Worm (Caenorhabditis elegans) whole organism, L3 larva: ENCODE results near the gene K08D10.11.

ENCODE experiments used
- eor-1 ChIP-seq, 2 experiments: fragments of 150-350 bp; optimal IDR thresholded peaks; 2 replicates each; lab custom pipeline; 2014 to 2018; ENCODE audit warnings: missing biosample characterization in 2 of 2, missing genetic modification characterization in 2 of 2
- fkh-10 ChIP-seq: sonication (generic microtip); optimal IDR thresholded peaks from 2 replicates; lab custom pipeline; 2017; ENCODE audit warnings: missing biosample characterization, missing genetic modification reagents, missing genetic modification characterization
- lin-15B ChIP-seq: fragments of 150-350 bp; optimal IDR thresholded peaks from 2 replicates; lab custom pipeline; 2014; ENCODE audit warnings: missing biosample characterization, missing genetic modification characterization
- lin-39 ChIP-seq: fragments of 150-350 bp; optimal IDR thresholded peaks from 2 replicates; lab custom pipeline; 2018; ENCODE audit warnings: missing biosample characterization, missing genetic modification reagents, missing genetic modification characterization
- nhr-25 ChIP-seq: sonication (generic microtip); optimal IDR thresholded peaks from 2 replicates; lab custom pipeline; 2017; ENCODE audit warnings: missing biosample characterization, missing genetic modification characterization
- nhr-76 ChIP-seq: fragments of 150-350 bp; sonication (generic microtip); optimal IDR thresholded peaks from 5 replicates; lab custom pipeline; 2014; ENCODE audit warnings: missing biosample characterization, missing genetic modification characterization
- pqm-1 ChIP-seq: fragments of 150-350 bp; optimal IDR thresholded peaks from 2 replicates; lab custom pipeline; 2017; ENCODE audit warnings: missing biosample characterization, missing genetic modification characterization, inconsistent platforms
- unc-62 ChIP-seq: fragments of 150-350 bp; sonication (generic microtip); optimal IDR thresholded peaks from 4 replicates; lab custom pipeline; 2014; ENCODE audit warnings: missing biosample characterization, missing genetic modification reagents, missing genetic modification characterization
- zag-1 ChIP-seq: fragments of 150-350 bp; optimal IDR thresholded peaks from 2 replicates; lab custom pipeline; 2014; ENCODE audit warnings: missing biosample characterization, missing genetic modification characterization

ce11 chrIV:4137472-4137871 is 48.5 kb downstream of the K08D10.11 start, which contains the start of gene F49F1.9:
- no peak for TF ChIP-seq nhr-25
- TF ChIP-seq unc-62 (GFP tag; lab: Kevin White, UChicago): no peak
- TF ChIP-seq pqm-1 (tag; lab: Kevin White, UChicago): no peak
- TF ChIP-seq lin-15B (tag; lab: Kevin White, UChicago): no peak
- no peak for TF ChIP-seq eor-1 (tag; optimal IDR thresholded peaks at IDR 0.05; lab: Kevin White, UChicago)
- no peak for TF ChIP-seq zag-1 (tag; lab: Kevin White, UChicago)
- TF ChIP-seq nhr-76 (tag; lab: Kevin White, UChicago): no peak
- TF ChIP-seq fkh-10 (GFP tag; lab: Kevin White, UChicago): no peak
- TF ChIP-seq lin-39 (tag; lab: Kevin White, UChicago): no peak
